Worm (Caenorhabditis elegans) whole organism, young adult: ENCODE measurements around the gene algn-11.
A peak's percentile ranks its signal among the peaks of the same experiment; 100 is the strongest.

Experiments
- B0261.1 ChIP-seq: sonication (generic microtip); optimal IDR thresholded peaks from 2 replicates; lab custom pipeline; 2016; ENCODE audit warnings: mild to moderate bottlenecking, missing genetic modification characterization, moderate library complexity, missing compliant biosample characterization
- C17E4.6 ChIP-seq: fragments of 200-800 bp; sonication (Bioruptor generic); IDR thresholded peaks from 2 replicates; pipeline ENCODE4 v1.3.6; 2022; ENCODE audit warnings: missing genetic modification reagents, missing genetic modification characterization, missing compliant biosample characterization
- F49E8.2 ChIP-seq: sonication (generic microtip); optimal IDR thresholded peaks from 3 replicates; lab custom pipeline; 2017; ENCODE audit warnings: missing genetic modification characterization, mild to moderate bottlenecking, missing compliant biosample characterization, antibody characterized with exemption, moderate library complexity; ENCODE audit not compliant: insufficient read depth
- Y79H2A.3 ChIP-seq: fragments of 200-800 bp; sonication (Bioruptor generic); conservative IDR thresholded peaks from 2 replicates; pipeline ENCODE4 v1.3.6; 2022; ENCODE audit warnings: missing genetic modification reagents, missing genetic modification characterization, missing compliant biosample characterization
- Y95B8A.8 ChIP-seq: fragments of 200-800 bp; sonication (Bioruptor generic); IDR thresholded peaks from 2 replicates; pipeline ENCODE4 v1.3.6; 2022; ENCODE audit warnings: missing genetic modification reagents, missing genetic modification characterization, missing compliant biosample characterization
- aptf-2 ChIP-seq: fragments of 200-800 bp; sonication (Bioruptor generic); conservative IDR thresholded peaks from 2 replicates; pipeline ENCODE4 v1.3.6; 2022; ENCODE audit warnings: missing genetic modification reagents, missing genetic modification characterization, missing compliant biosample characterization
- atf-7 ChIP-seq: sonication (generic microtip); optimal IDR thresholded peaks from 2 replicates; lab custom pipeline; 2017; ENCODE audit warnings: mild to moderate bottlenecking, missing genetic modification characterization, missing compliant biosample characterization
- athp-1 ChIP-seq: sonication (generic microtip); optimal IDR thresholded peaks from 2 replicates; lab custom pipeline; 2017; ENCODE audit warnings: mild to moderate bottlenecking, missing genetic modification characterization, missing compliant biosample characterization
- attf-3 ChIP-seq: fragments of 200-800 bp; sonication (Bioruptor generic); conservative IDR thresholded peaks from 2 replicates; pipeline ENCODE4 v1.3.6; 2022; ENCODE audit warnings: missing genetic modification reagents, missing genetic modification characterization, missing compliant biosample characterization
- ceh-27 ChIP-seq: fragments of 200-800 bp; sonication (Bioruptor generic); optimal IDR thresholded peaks from 2 replicates; lab custom pipeline; 2018; ENCODE audit warnings: mild to moderate bottlenecking, missing genetic modification characterization, moderate library complexity, missing compliant biosample characterization
- egl-44 ChIP-seq: fragments of 200-800 bp; sonication (Bioruptor generic); IDR thresholded peaks from 2 replicates; pipeline ENCODE4 v1.3.6; 2022; ENCODE audit warnings: missing genetic modification reagents, missing genetic modification characterization, missing compliant biosample characterization
- egrh-3 ChIP-seq: fragments of 200-800 bp; sonication (Bioruptor generic); IDR thresholded peaks from 2 replicates; pipeline ENCODE4 v1.3.6; 2022; ENCODE audit warnings: missing genetic modification reagents, missing genetic modification characterization, missing compliant biosample characterization
- hmg-1.2 ChIP-seq: fragments of 200-800 bp; sonication (Bioruptor generic); IDR thresholded peaks from 2 replicates; pipeline ENCODE4 v1.3.6; 2022; ENCODE audit warnings: missing genetic modification reagents, missing genetic modification characterization, missing compliant biosample characterization
- hsf-1 ChIP-seq: fragments of 200-800 bp; sonication (Bioruptor generic); IDR thresholded peaks from 2 replicates; pipeline ENCODE4 v1.3.6; 2022; ENCODE audit warnings: missing genetic modification reagents, missing genetic modification characterization, missing compliant biosample characterization
- let-607 ChIP-seq, 2 experiments: fragments of 200-800 bp in 1 of 2; sonication (Bioruptor generic) in 1 of 2; sonication (generic microtip) in 1 of 2; optimal IDR thresholded peaks; 2 replicates each; lab custom pipeline; 2016 to 2018; ENCODE audit warnings: mild to moderate bottlenecking in 2 of 2, missing compliant biosample characterization in 2 of 2, missing genetic modification characterization in 2 of 2, moderate library complexity in 2 of 2, missing genotype in 1 of 2
- lin-40 ChIP-seq: sonication (generic microtip); optimal IDR thresholded peaks from 2 replicates; lab custom pipeline; 2016; ENCODE audit warnings: missing genetic modification characterization, mild to moderate bottlenecking, missing compliant biosample characterization, missing genotype, missing genetic modification reagents
- lsl-1 ChIP-seq: fragments of 200-800 bp; sonication (Bioruptor generic); optimal IDR thresholded peaks from 2 replicates; lab custom pipeline; 2018; ENCODE audit warnings: mild to moderate bottlenecking, missing genetic modification characterization, moderate library complexity, missing compliant biosample characterization
- lsy-27 ChIP-seq: sonication (generic microtip); optimal IDR thresholded peaks from 2 replicates; lab custom pipeline; 2017; ENCODE audit warnings: missing genetic modification characterization, mild to moderate bottlenecking, missing compliant biosample characterization, antibody characterized with exemption, missing genotype, borderline replicate concordance; ENCODE audit not compliant: insufficient read depth
- madf-8 ChIP-seq: fragments of 200-800 bp; sonication (Bioruptor generic); conservative IDR thresholded peaks from 2 replicates; pipeline ENCODE4 v1.3.6; 2022; ENCODE audit warnings: missing genetic modification reagents, missing genetic modification characterization, missing compliant biosample characterization
- mel-28 ChIP-seq: sonication (generic microtip); optimal IDR thresholded peaks from 2 replicates; lab custom pipeline; 2016; ENCODE audit warnings: borderline replicate concordance, mild to moderate bottlenecking, missing genetic modification characterization, missing compliant biosample characterization
- nfyb-1 ChIP-seq: fragments of 200-800 bp; sonication (Bioruptor generic); IDR thresholded peaks from 2 replicates; pipeline ENCODE4 v1.3.6; 2022; ENCODE audit warnings: missing genetic modification reagents, missing genetic modification characterization, missing compliant biosample characterization
- nhr-179 ChIP-seq: sonication (generic microtip); optimal IDR thresholded peaks from 2 replicates; lab custom pipeline; 2016; ENCODE audit warnings: mild to moderate bottlenecking, missing genetic modification characterization, missing compliant biosample characterization
- pbrm-1 ChIP-seq: fragments of 200-800 bp; sonication (Bioruptor generic); IDR thresholded peaks from 2 replicates; pipeline ENCODE4 v1.3.6; 2022; ENCODE audit warnings: missing genetic modification reagents, missing genetic modification characterization, missing compliant biosample characterization
- pha-4 ChIP-seq: fragments of 150-350 bp; sonication (generic microtip); optimal IDR thresholded peaks from 2 replicates; lab custom pipeline; 2014; ENCODE audit warnings: missing biosample characterization, missing genetic modification reagents, missing genetic modification characterization
- rcor-1 ChIP-seq: fragments of 200-800 bp; sonication (Bioruptor generic); IDR thresholded peaks from 2 replicates; pipeline ENCODE4 v1.3.6; 2022; ENCODE audit warnings: missing genetic modification reagents, missing genetic modification characterization, missing compliant biosample characterization
- repo-1 ChIP-seq: sonication (generic microtip); optimal IDR thresholded peaks from 2 replicates; lab custom pipeline; 2017; ENCODE audit warnings: mild to moderate bottlenecking, missing genetic modification characterization, missing compliant biosample characterization
- sdz-38 ChIP-seq: sonication (generic microtip); optimal IDR thresholded peaks from 2 replicates; lab custom pipeline; 2016; ENCODE audit warnings: missing genotype, missing genetic modification characterization, missing compliant biosample characterization
- sea-2 ChIP-seq: fragments of 200-800 bp; sonication (Bioruptor generic); IDR thresholded peaks from 2 replicates; pipeline ENCODE4 v1.3.6; 2022; ENCODE audit warnings: missing genetic modification characterization, missing compliant biosample characterization
- unc-130 ChIP-seq: sonication (generic microtip); optimal IDR thresholded peaks from 2 replicates; lab custom pipeline; 2016; ENCODE audit warnings: missing genetic modification reagents, missing genetic modification characterization, missing compliant biosample characterization
- ztf-28 ChIP-seq: fragments of 200-800 bp; sonication (Bioruptor generic); IDR thresholded peaks from 2 replicates; pipeline ENCODE4 v1.3.6; 2022; ENCODE audit warnings: missing genetic modification reagents, missing genetic modification characterization, missing compliant biosample characterization

The algn-11 gene

DNA sequence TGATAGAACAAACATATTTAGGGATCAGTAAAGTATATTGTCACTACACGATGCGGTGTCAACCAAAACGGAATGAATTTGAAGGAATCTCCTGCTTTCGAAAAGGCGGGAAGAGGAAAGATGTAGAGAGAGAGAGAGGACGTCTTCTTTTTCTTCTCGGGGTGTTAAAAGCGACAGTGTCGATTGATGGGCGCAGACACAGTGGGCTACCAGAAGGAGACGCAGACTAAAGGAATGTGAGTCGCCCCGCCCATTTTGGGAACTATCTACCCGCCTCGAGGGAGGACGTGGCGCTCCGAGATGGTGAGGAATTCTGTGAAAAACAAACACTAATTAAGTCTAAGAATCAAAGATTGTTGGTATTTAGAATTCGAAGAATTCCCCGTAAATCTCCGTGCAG, 9.1 kb upstream of the algn-11 start, which contains the start of the genes B0361.14 and B0361.9:
Gene B0361.14, minus strand, starts transcription at position 66 of the 400 bp plus-strand sequence.
Gene B0361.9, minus strand, starts transcription at position 166 of the 400 bp plus-strand sequence.
- TF ChIP-seq attf-3: no peak
- TF ChIP-seq mel-28 (tag; lab: Kevin White, UChicago): no peak
- TF ChIP-seq ztf-28 (GFP tag; lab: Robert Waterston, UW): no peak
- no peak for TF ChIP-seq sea-2 (GFP tag; lab: Robert Waterston, UW)
- no peak for TF ChIP-seq nhr-179 (tag; lab: Kevin White, UChicago)
- no peak for TF ChIP-seq lin-40
- no peak for TF ChIP-seq B0261.1 (tag; lab: Kevin White, UChicago)
- no peak for TF ChIP-seq pbrm-1 (GFP tag; lab: Robert Waterston, UW)
- no peak for TF ChIP-seq egl-44 (GFP tag; lab: Robert Waterston, UW)
- no peak for TF ChIP-seq lsl-1
- TF ChIP-seq unc-130: no peak
- no peak for TF ChIP-seq repo-1 (tag; lab: Kevin White, UChicago)
- TF ChIP-seq Y79H2A.3 (GFP tag; lab: Robert Waterston, UW): no peak
- TF ChIP-seq Y95B8A.8 (GFP tag; lab: Robert Waterston, UW): no peak
- TF ChIP-seq hsf-1 (GFP tag; lab: Robert Waterston, UW): no peak
- no peak for TF ChIP-seq let-607 (tag; optimal IDR thresholded peaks at IDR 0.05; lab: Kevin White, UChicago)
- no peak for TF ChIP-seq aptf-2
- TF ChIP-seq, all 124 proteins: peak for 0

DNA sequence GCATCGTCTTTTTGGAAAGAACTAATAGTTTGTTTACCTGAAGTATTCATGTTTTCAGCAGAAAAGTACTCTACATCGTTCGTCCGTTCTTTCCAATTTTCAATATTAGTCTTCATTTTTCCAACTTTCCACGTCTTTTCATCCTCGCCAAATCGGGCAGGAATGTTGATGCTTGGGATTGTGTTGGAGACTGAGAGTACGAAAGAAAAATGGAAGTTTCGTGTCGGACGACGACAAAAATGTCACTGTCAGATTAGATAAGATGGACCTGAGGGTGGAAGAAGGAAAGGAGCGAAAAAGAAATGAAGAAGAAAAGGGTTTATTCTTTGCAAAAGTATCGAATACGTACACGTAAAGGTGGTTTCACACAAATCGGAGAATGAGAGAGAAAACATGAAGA, 7.7 kb upstream of the algn-11 start:
- TF ChIP-seq egrh-3 (GFP tag; lab: Robert Waterston, UW): no peak
- TF ChIP-seq, all 124 proteins: peak for 0

DNA sequence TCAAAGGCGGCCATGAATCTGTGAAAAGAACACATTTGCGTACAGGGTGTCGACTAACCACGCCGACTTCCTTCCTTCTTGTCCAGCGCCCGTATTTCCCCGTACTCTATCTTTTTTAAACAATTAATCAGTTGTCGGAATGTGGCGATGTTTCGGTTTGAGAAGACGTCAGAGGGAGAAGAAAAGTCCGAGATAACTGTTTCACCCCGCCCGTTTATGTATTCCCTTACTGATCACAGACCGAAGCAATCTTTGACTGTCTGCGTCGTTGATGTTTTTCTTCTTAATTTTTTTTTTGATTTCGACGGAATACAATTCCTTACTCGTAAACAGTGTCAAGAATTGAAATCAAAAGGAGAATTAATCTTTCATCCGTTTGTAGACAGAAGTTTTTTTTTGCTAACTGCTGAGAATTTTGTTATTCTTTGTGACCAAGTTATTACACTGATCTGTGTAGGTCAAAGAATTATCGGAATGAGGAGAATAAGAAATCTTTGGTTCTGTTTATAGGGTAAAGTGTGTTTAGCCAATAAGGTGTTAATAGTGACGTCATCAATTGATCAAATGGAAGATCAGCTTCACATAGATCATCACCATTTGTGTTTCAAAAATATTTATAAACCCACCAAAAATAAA, 6.8 kb upstream of the algn-11 start:
- TF ChIP-seq madf-8 (GFP tag; lab: Robert Waterston, UW) (no peak), C17E4.6 (GFP tag; lab: Robert Waterston, UW) (no peak), pha-4 (tag; lab: Kevin White, UChicago) (no peak), lin-40 (peak; percentile 31), lsl-1 (no peak), sdz-38 (tag; lab: Kevin White, UChicago) (no peak), lsy-27 (tag; lab: Kevin White, UChicago) (no peak), atf-7 (tag; lab: Kevin White, UChicago) (peak; percentile 31), hmg-1.2 (GFP tag; lab: Robert Waterston, UW) (no peak), F49E8.2 (tag; lab: Kevin White, UChicago) (no peak)

DNA sequence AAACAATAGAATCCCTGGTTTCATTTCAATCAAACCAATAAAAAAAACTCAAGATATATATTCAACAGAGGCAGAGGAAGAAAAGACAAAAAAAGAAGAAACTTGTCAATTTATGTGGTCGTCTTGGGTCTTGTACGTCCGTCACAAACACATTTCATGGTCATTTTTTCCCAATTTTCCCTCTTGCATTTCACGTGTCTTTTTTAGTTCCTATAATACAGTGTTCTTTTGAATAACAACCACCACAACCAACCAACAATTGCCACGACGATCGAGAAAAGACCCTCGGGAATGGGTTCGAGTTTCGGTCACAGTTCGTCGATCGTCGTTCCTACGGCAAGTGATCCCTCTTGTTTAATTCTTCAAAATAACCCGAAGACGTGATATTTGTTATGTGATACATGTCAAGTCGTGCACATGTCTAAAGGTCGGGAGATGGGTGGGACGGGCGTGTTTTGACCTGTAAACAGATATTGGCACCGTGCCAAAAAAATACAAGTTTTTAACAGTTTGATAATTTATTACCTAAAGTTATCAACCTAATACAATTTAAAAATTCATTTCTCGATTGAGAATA, 5.8 kb upstream of the algn-11 start:
- TF ChIP-seq rcor-1: no peak
- TF ChIP-seq nfyb-1 (GFP tag; lab: Robert Waterston, UW): 0 out of 2 replicates have a peak, but pooled peaks have one; percentile 31
- TF ChIP-seq ceh-27 (GFP tag; lab: Kevin White, UChicago): peak; percentile 12
- TF ChIP-seq athp-1 (tag; lab: Kevin White, UChicago): no peak
- TF ChIP-seq, all 124 proteins: peak for 2
